Worm (Caenorhabditis elegans) whole organism, early embryonic: ENCODE measurements around the gene ttr-49.
"Not testable (repeated sequence)": the region's sequence is repeated elsewhere in the genome, so short reads cannot be mapped to it uniquely, and the experiment has no call there.

Experiments used
- B0310.2 ChIP-seq: sonication (generic microtip); optimal IDR thresholded peaks from 2 replicates; lab custom pipeline; 2016; ENCODE audit warnings: mild to moderate bottlenecking, missing genetic modification characterization, missing compliant biosample characterization
- F13C5.2 ChIP-seq: sonication (generic microtip); optimal IDR thresholded peaks from 2 replicates; lab custom pipeline; 2017; ENCODE audit warnings: mild to moderate bottlenecking, missing genetic modification characterization, inconsistent platforms, missing compliant biosample characterization
- aly-1 ChIP-seq: sonication (generic microtip); optimal IDR thresholded peaks from 2 replicates; lab custom pipeline; 2016; ENCODE audit warnings: missing genetic modification characterization, missing compliant biosample characterization
- ama-1 ChIP-seq: fragments of 150-350 bp; optimal IDR thresholded peaks from 2 replicates; lab custom pipeline; 2014
- ceh-13 ChIP-seq: fragments of 200-800 bp; sonication (Bioruptor generic); optimal IDR thresholded peaks from 2 replicates; lab custom pipeline; 2018; ENCODE audit warnings: mild to moderate bottlenecking, missing genetic modification characterization, missing compliant biosample characterization
- ceh-36 ChIP-seq: sonication (generic microtip); optimal IDR thresholded peaks from 2 replicates; lab custom pipeline; 2016; ENCODE audit warnings: missing genetic modification characterization, inconsistent platforms, missing compliant biosample characterization
- ets-7 ChIP-seq: sonication (generic microtip); optimal IDR thresholded peaks from 2 replicates; lab custom pipeline; 2016; ENCODE audit warnings: missing genotype, missing genetic modification characterization, missing compliant biosample characterization
- flt-1 ChIP-seq: fragments of 200-800 bp; sonication (Bioruptor generic); IDR thresholded peaks from 2 replicates; pipeline ENCODE4 v1.3.6; 2022; ENCODE audit warnings: missing genetic modification characterization, missing compliant biosample characterization
- hmbx-1 ChIP-seq: sonication (generic microtip); optimal IDR thresholded peaks from 2 replicates; lab custom pipeline; 2016; ENCODE audit warnings: mild to moderate bottlenecking, missing genetic modification characterization, missing compliant biosample characterization
- hmg-4 ChIP-seq: fragments of 200-800 bp; sonication (Bioruptor generic); optimal IDR thresholded peaks from 2 replicates; lab custom pipeline; 2018; ENCODE audit warnings: mild to moderate bottlenecking, missing genetic modification characterization, missing compliant biosample characterization
- hnd-1 ChIP-seq: sonication (generic microtip); optimal IDR thresholded peaks from 2 replicates; lab custom pipeline; 2016; ENCODE audit warnings: missing genetic modification characterization, missing compliant biosample characterization
- pes-1 ChIP-seq: fragments of 200-800 bp; sonication (Bioruptor generic); IDR thresholded peaks from 2 replicates; pipeline ENCODE4 v1.3.6; 2022; ENCODE audit warnings: missing genetic modification reagents, missing genetic modification characterization, missing compliant biosample characterization
- scrt-1 ChIP-seq: fragments of 200-800 bp; sonication (Bioruptor generic); IDR thresholded peaks from 2 replicates; pipeline ENCODE4 v1.3.6; 2022; ENCODE audit warnings: missing genetic modification characterization, missing compliant biosample characterization
- sea-1 ChIP-seq: fragments of 200-800 bp; sonication (Bioruptor generic); conservative IDR thresholded peaks from 2 replicates; pipeline ENCODE4 v1.3.6; 2022; ENCODE audit warnings: missing genetic modification characterization, missing compliant biosample characterization
- tbx-11 ChIP-seq: fragments of 200-800 bp; sonication (Bioruptor generic); IDR thresholded peaks from 2 replicates; pipeline ENCODE4 v1.3.6; 2022; ENCODE audit warnings: missing genetic modification characterization, missing compliant biosample characterization
- tbx-37 ChIP-seq: fragments of 200-800 bp; sonication (Bioruptor generic); conservative IDR thresholded peaks from 2 replicates; pipeline ENCODE4 v1.3.6; 2022; ENCODE audit warnings: missing genetic modification reagents, missing genetic modification characterization, missing compliant biosample characterization
- tra-4 ChIP-seq: sonication (generic microtip); optimal IDR thresholded peaks from 2 replicates; lab custom pipeline; 2017; ENCODE audit warnings: missing genetic modification characterization, missing compliant biosample characterization

ttr-49 gene

DNA sequence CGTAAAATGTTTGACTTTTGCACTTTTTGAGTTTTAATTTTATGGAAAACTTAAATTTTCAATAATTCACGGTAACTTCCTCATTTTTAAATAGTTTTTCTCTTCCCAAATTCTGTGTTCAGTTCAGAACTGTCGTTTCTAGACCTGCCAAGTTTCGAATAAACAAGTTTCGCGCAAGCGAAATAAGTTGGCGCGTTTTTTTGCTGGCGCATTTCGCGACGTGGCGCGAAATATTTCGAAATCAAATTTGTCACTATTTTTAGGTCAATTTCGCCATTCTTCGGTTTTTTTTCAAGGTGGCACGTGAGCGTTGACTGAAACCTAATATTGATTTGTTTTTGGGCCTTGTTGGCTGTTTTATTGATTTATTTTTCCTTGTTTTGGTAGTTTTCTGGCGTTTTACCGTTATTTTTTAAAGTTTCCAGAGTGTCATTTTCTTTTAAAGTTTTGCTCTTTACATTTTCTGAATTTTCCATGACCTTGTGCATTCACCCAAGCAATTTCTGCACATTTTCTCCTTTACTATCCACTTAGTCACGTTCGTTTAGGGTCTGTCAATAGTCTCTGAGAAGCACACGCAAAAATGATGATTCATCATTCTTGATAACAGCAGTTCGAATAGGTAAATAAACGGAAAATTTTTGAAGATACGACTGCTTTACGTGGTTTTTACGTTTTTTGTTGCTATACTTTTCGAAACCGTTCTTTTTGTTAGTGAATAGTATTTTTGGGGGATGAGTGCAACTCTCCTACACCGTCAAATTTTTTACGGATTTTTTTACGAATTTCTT is 26.4 kb upstream of the ttr-49 start:
- TF ChIP-seq ceh-13 (GFP tag; lab: Kevin White, UChicago) (no peak), ama-1 (lab: Kevin White, UChicago) (no peak), pes-1 (GFP tag; lab: Robert Waterston, UW) (no peak), scrt-1 (GFP tag; lab: Robert Waterston, UW) (no peak)

DNA sequence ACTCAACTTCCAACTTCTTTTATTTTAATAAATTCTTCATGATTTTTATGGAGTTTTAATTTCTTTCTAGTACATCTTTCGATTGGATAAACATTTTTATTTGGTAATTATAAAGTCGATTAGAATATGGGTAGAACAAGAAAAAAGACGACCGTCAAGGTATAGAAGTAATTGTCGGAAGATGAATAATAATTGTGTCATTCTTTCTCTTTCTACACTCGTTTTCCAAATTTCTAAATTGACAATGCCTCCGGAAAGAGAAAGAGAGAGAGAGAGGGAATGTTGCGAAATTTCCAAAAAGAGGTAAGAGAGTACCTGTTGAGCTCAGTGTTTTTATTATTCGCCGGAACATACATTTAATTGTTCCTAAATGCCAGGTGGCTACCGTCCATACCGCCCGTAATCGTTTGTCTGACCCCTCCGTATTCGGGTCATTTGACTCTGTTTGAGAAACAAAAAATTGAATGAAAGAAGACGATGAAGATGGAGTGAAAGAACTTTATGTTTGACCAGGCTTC is 25.6 kb upstream of the ttr-49 start, which contains the start of gene E02C12.12:
TSS of gene E02C12.12 (minus strand) at position 468 of the 518 bp plus-strand sequence.
- TF ChIP-seq tbx-37 (GFP tag; lab: Robert Waterston, UW) (no peak), aly-1 (tag; lab: Kevin White, UChicago) (no peak), scrt-1 (GFP tag; lab: Robert Waterston, UW) (no peak), flt-1 (GFP tag; lab: Robert Waterston, UW) (no peak), tbx-11 (no peak), ets-7 (tag; lab: Kevin White, UChicago) (no peak), B0310.2 (tag; lab: Kevin White, UChicago) (no peak), ama-1 (lab: Kevin White, UChicago) (no peak), tra-4 (tag; lab: Kevin White, UChicago) (no peak)

DNA sequence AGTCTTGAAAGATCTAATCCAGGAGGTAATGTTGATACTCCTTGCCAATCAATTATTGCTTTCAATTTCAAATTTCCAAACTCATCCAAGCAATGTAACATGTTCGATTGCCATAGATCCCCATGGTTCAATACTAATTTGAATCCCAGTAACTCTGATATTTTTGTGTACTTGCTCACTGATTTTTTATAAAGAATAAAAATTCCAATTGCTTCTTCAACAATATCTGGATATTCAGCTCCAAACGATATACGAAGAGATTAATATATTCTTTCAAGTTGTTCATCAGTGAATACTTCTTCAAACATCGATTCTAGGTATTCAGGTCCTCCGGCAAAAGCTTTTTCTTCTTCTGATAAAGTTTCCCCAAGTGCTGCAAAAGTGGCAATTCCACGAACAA is 23.5 kb upstream of the ttr-49 start, which contains the start of gene E02C12.11:
TSS of gene E02C12.11 (minus strand) at position 101 of the 400 bp plus-strand sequence.
- TF ChIP-seq hnd-1 (tag; lab: Kevin White, UChicago); hmg-4; tra-4 (tag; lab: Kevin White, UChicago): not testable (repeated sequence)

DNA sequence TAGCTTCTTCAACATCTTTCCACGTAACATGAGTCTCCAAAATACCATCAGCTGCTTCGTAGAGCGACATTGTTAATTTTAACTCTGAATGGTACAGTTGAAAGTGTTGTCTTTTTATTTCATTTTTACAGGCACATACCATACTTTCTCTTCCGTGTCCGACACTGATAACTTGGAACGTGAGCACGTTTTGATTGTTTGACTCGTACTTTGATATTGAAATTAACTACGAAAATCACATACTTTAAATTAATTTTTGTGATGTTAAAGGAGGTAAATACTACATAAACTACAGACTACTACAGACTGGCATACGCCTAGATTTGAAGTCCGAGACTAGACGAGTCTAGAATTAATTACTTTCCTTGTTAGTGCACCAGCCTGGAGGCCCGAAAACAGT is 22.0 kb upstream of the ttr-49 start, which contains the start of gene E02C12.10:
TSS of gene E02C12.10 (minus strand) at position 75 of the 400 bp plus-strand sequence.
- TF ChIP-seq hnd-1 (tag; lab: Kevin White, UChicago) (no peak), B0310.2 (tag; lab: Kevin White, UChicago) (no peak), sea-1 (GFP tag; lab: Robert Waterston, UW) (no peak), scrt-1 (GFP tag; lab: Robert Waterston, UW) (no peak), flt-1 (GFP tag; lab: Robert Waterston, UW) (no peak)

DNA sequence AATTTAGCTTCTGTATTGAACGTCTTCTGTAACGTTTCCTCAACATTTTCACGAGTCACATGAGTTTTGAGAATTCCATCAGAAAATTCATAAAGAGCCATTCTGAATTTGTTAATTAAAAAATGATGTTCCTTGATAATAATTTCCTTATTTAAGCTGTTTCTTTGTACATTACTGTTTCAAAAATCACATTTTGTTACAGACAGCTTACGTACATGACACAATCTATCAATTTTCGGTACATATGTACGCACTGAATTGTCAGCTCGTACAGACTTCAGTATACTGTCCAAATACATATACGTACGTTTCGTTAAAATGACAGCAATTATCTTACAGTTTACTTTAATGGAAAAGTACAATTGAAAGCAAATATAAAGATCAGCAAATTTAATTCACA is 20.1 kb upstream of the ttr-49 start, which contains the start of gene E02C12.19:
TSS of gene E02C12.19 (minus strand) at position 101 of the 400 bp plus-strand sequence.
- TF ChIP-seq tbx-11 (no peak), sea-1 (GFP tag; lab: Robert Waterston, UW) (no peak)

DNA sequence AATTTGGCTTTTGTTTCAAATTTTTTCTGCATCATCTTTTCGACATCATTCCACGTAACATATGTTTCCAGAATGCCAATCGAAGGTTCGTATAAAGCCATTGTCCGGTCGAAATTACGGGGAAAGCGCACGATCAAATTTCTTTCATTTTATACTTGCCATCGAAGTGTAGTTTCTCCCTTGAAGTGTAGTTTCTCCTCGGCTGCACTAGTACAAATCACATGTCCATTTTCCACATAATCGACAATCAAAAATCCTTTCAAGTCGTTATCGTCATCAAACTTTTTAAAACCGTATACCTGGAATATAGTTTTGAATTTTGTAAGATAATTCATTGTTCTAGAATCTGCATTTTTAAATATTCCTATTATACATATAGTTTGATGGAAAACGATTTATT is 19.1 kb upstream of the ttr-49 start, which contains the start of gene E02C12.9:
TSS of gene E02C12.9 (minus strand) at position 101 of the 400 bp plus-strand sequence.
- TF ChIP-seq sea-1 (GFP tag; lab: Robert Waterston, UW): no peak
- no peak for TF ChIP-seq hnd-1 (tag; lab: Kevin White, UChicago)
- TF ChIP-seq ets-7 (tag; lab: Kevin White, UChicago): no peak
- no peak for TF ChIP-seq hmg-4
- no peak for TF ChIP-seq hmbx-1 (tag; lab: Kevin White, UChicago)
- no peak for TF ChIP-seq flt-1 (GFP tag; lab: Robert Waterston, UW)
- TF ChIP-seq F13C5.2 (tag; lab: Kevin White, UChicago): no peak
- TF ChIP-seq ceh-36 (tag; lab: Kevin White, UChicago): no peak
- TF ChIP-seq aly-1 (tag; lab: Kevin White, UChicago): no peak
- no peak for TF ChIP-seq ceh-13 (GFP tag; lab: Kevin White, UChicago)
- TF ChIP-seq tra-4 (tag; lab: Kevin White, UChicago): no peak
- TF ChIP-seq scrt-1 (GFP tag; lab: Robert Waterston, UW): no peak
- TF ChIP-seq pes-1 (GFP tag; lab: Robert Waterston, UW): no peak
- no peak for TF ChIP-seq tbx-37 (GFP tag; lab: Robert Waterston, UW)
- no peak for TF ChIP-seq tbx-11
- TF ChIP-seq B0310.2 (tag; lab: Kevin White, UChicago): no peak
- no peak for TF ChIP-seq ama-1 (lab: Kevin White, UChicago)

DNA sequence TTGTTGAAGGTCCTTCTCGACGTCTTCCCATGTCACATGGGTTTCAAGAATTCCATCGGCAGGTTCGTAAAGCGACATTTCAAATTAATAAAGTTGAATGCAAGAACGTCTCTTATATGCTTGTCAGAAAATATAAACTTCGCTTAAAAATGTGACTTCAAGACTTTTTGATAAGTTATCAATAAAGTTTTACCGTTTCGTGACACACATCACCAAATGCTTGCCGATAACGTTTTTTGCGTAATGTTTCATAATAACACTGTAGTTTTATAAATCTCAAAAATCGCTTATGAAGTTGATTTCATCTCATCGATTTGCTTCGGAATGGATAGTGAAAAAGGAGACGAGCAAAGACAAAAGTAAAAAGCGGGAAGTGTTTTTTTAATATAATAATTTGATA is 17.2 kb upstream of the ttr-49 start, which contains the start of gene E02C12.8:
TSS of gene E02C12.8 (minus strand) at position 141 of the 400 bp plus-strand sequence.
- TF ChIP-seq scrt-1 (GFP tag; lab: Robert Waterston, UW) (no peak), aly-1 (tag; lab: Kevin White, UChicago) (no peak), hmbx-1 (tag; lab: Kevin White, UChicago) (no peak), hmg-4 (no peak), hnd-1 (tag; lab: Kevin White, UChicago) (no peak), tra-4 (tag; lab: Kevin White, UChicago) (no peak), F13C5.2 (tag; lab: Kevin White, UChicago) (no peak), sea-1 (GFP tag; lab: Robert Waterston, UW) (no peak), pes-1 (GFP tag; lab: Robert Waterston, UW) (no peak), ceh-36 (tag; lab: Kevin White, UChicago) (no peak), tbx-11 (no peak), ama-1 (lab: Kevin White, UChicago) (no peak), B0310.2 (tag; lab: Kevin White, UChicago) (no peak), ceh-13 (GFP tag; lab: Kevin White, UChicago) (no peak), ets-7 (tag; lab: Kevin White, UChicago) (no peak), flt-1 (GFP tag; lab: Robert Waterston, UW) (no peak), tbx-37 (GFP tag; lab: Robert Waterston, UW) (no peak)
